Fruit fly (Drosophila melanogaster) whole organism, embryonic: ENCODE results near the gene Ciz1.
A peak's percentile ranks its signal among the peaks of the same experiment; 100 is the strongest.

Source experiments
- Blimp-1 ChIP-seq: fragments of 200-800 bp; sonication (Bioruptor generic); optimal IDR thresholded peaks from 3 replicates; lab custom pipeline; 2018; ENCODE audit warnings: missing biosample characterization, missing genetic modification characterization, mild to moderate bottlenecking, moderate library complexity, missing genetic modification reagents
- CG10147 ChIP-seq: fragments of 200-800 bp; sonication (Bioruptor generic); optimal IDR thresholded peaks from 2 replicates; lab custom pipeline; 2019; ENCODE audit warnings: missing biosample characterization, mild to moderate bottlenecking, missing genetic modification characterization, moderate library complexity
- CG1233 ChIP-seq: fragments of 200-800 bp; sonication (Bioruptor generic); optimal IDR thresholded peaks from 4 replicates; lab custom pipeline; 2018; ENCODE audit warnings: missing biosample characterization, mild to moderate bottlenecking, missing genetic modification characterization
- CG12391 ChIP-seq: fragments of 200-800 bp; sonication (Bioruptor generic); optimal IDR thresholded peaks from 3 replicates; lab custom pipeline; 2018; ENCODE audit warnings: missing biosample characterization, mild to moderate bottlenecking, missing genetic modification characterization, moderate library complexity
- CG13775 ChIP-seq: fragments of 200-800 bp; sonication (Bioruptor generic); optimal IDR thresholded peaks from 3 replicates; lab custom pipeline; 2017; ENCODE audit warnings: missing biosample characterization, mild to moderate bottlenecking, missing genetic modification characterization
- CG15479 ChIP-seq: fragments of 200-800 bp; sonication (Bioruptor generic); optimal IDR thresholded peaks from 3 replicates; lab custom pipeline; 2019; ENCODE audit warnings: missing biosample characterization, mild to moderate bottlenecking, missing genetic modification characterization, moderate library complexity
- CG15514 ChIP-seq: fragments of 200-800 bp; sonication (Bioruptor generic); optimal IDR thresholded peaks from 3 replicates; lab custom pipeline; 2017; ENCODE audit warnings: missing biosample characterization, missing genetic modification characterization, mild to moderate bottlenecking, moderate library complexity, missing genetic modification reagents
- CG17359 ChIP-seq: fragments of 200-800 bp; sonication (Bioruptor generic); optimal IDR thresholded peaks from 3 replicates; lab custom pipeline; 2018; ENCODE audit warnings: missing biosample characterization, mild to moderate bottlenecking, missing genetic modification characterization, moderate library complexity
- CG17802 ChIP-seq: fragments of 200-800 bp; sonication (Bioruptor generic); optimal IDR thresholded peaks from 2 replicates; lab custom pipeline; 2018; ENCODE audit warnings: missing biosample characterization, mild to moderate bottlenecking, missing genetic modification characterization, moderate library complexity
- CG2875 ChIP-seq: fragments of 200-800 bp; sonication (Bioruptor generic); optimal IDR thresholded peaks from 2 replicates; lab custom pipeline; 2017; ENCODE audit warnings: missing biosample characterization, mild to moderate bottlenecking, missing genetic modification characterization, missing genetic modification reagents
- CG3065 ChIP-seq: fragments of 200-800 bp; sonication (Bioruptor generic); optimal IDR thresholded peaks from 2 replicates; lab custom pipeline; 2016; ENCODE audit warnings: missing biosample characterization, missing genetic modification characterization
- CG3407 ChIP-seq: fragments of 200-800 bp; sonication (Bioruptor generic); optimal IDR thresholded peaks from 2 replicates; lab custom pipeline; 2018; ENCODE audit warnings: missing biosample characterization, mild to moderate bottlenecking, missing genetic modification characterization
- CG34224 ChIP-seq: fragments of 200-800 bp; sonication (Bioruptor generic); IDR thresholded peaks from 3 replicates; pipeline ENCODE4 v1.3.6; 2022; ENCODE audit warnings: missing biosample characterization, missing genetic modification characterization; ENCODE audit not compliant: partially characterized antibody
- CG34422 ChIP-seq: fragments of 200-800 bp; sonication (Bioruptor generic); IDR thresholded peaks from 3 replicates; pipeline ENCODE4 v1.3.6; 2022; ENCODE audit warnings: missing biosample characterization, missing genetic modification characterization
- CG43689 ChIP-seq: fragments of 200-800 bp; sonication (Bioruptor generic); IDR thresholded peaks from 2 replicates; pipeline ENCODE4 v1.3.6; 2022; ENCODE audit warnings: missing biosample characterization, missing genetic modification characterization
- CG6175 ChIP-seq: fragments of 200-800 bp; sonication (Bioruptor generic); IDR thresholded peaks from 3 replicates; pipeline ENCODE4 v1.3.6; 2022; ENCODE audit warnings: missing biosample characterization, missing genetic modification characterization
- CG6272 ChIP-seq: fragments of 200-800 bp; sonication (Bioruptor generic); IDR thresholded peaks from 2 replicates; pipeline ENCODE4 v1.3.6; 2022; ENCODE audit warnings: missing biosample characterization, missing genetic modification characterization
- CG6654 ChIP-seq: fragments of 200-800 bp; sonication (Bioruptor generic); optimal IDR thresholded peaks from 2 replicates; lab custom pipeline; 2017; ENCODE audit warnings: missing biosample characterization, mild to moderate bottlenecking, missing genetic modification characterization
- CG9609 ChIP-seq: fragments of 200-800 bp; sonication (Bioruptor generic); optimal IDR thresholded peaks from 3 replicates; lab custom pipeline; 2016; ENCODE audit warnings: missing biosample characterization, missing genetic modification characterization
- D ChIP-seq, 2 experiments: fragments of 200-800 bp in 1 of 2; fragments of >200 bp in 1 of 2; sonication (Bioruptor generic) in 1 of 2; optimal IDR thresholded peaks; 2 replicates in 1 of 2; 3 replicates in 1 of 2; lab custom pipeline; 2017; ENCODE audit warnings: mild to moderate bottlenecking in 1 of 2, missing biosample characterization in 1 of 2, missing genetic modification characterization in 1 of 2, missing genetic modification reagents in 1 of 2
- Doc2 ChIP-seq: fragments of 200-800 bp; sonication (Bioruptor generic); IDR thresholded peaks from 2 replicates; pipeline ENCODE4 v1.3.6; 2022; ENCODE audit warnings: missing biosample characterization, missing genetic modification characterization
- E2f1 ChIP-seq: fragments of 200-800 bp; sonication (Bioruptor generic); IDR thresholded peaks from 2 replicates; pipeline ENCODE4 v1.3.6; 2022; ENCODE audit warnings: missing biosample characterization, missing genetic modification characterization
- H2.0 ChIP-seq: fragments of 200-800 bp; sonication (Bioruptor generic); IDR thresholded peaks from 2 replicates; pipeline ENCODE4 v1.3.6; 2022; ENCODE audit warnings: missing biosample characterization, missing genetic modification characterization
- HHEX ChIP-seq: fragments of 200-800 bp; sonication (Bioruptor generic); optimal IDR thresholded peaks from 3 replicates; lab custom pipeline; 2017; ENCODE audit warnings: missing biosample characterization, mild to moderate bottlenecking, missing genetic modification characterization, missing genetic modification reagents
- HmgD ChIP-seq: fragments of 200-800 bp; sonication (Bioruptor generic); optimal IDR thresholded peaks from 3 replicates; lab custom pipeline; 2016; ENCODE audit warnings: missing biosample characterization, missing genetic modification characterization
- Hmr ChIP-seq: fragments of 200-800 bp; sonication (Bioruptor generic); optimal IDR thresholded peaks from 3 replicates; lab custom pipeline; 2017; ENCODE audit warnings: mild to moderate bottlenecking, missing biosample characterization, missing genetic modification reagents, missing genetic modification characterization
- Hr39 ChIP-seq: fragments of >200 bp; optimal IDR thresholded peaks from 2 replicates; lab custom pipeline; 2017
- Kr ChIP-seq: fragments of 200-800 bp; sonication (Bioruptor generic); optimal IDR thresholded peaks from 2 replicates; lab custom pipeline; 2017; ENCODE audit warnings: missing biosample characterization, mild to moderate bottlenecking, missing genetic modification characterization
- Mad ChIP-seq: fragments of 200-800 bp; sonication (Bioruptor generic); optimal IDR thresholded peaks from 2 replicates; lab custom pipeline; 2016; ENCODE audit warnings: missing biosample characterization, missing genetic modification characterization
- ap ChIP-seq: fragments of 200-800 bp; sonication (Bioruptor generic); IDR thresholded peaks from 2 replicates; pipeline ENCODE4 v1.3.6; 2022; ENCODE audit warnings: missing biosample characterization, missing genetic modification characterization
- ase ChIP-seq: fragments of 200-800 bp; sonication (Bioruptor generic); IDR thresholded peaks from 3 replicates; pipeline ENCODE4 v1.3.6; 2022; ENCODE audit warnings: missing biosample characterization, missing genetic modification characterization
- bbx ChIP-seq: fragments of 200-800 bp; sonication (Bioruptor generic); IDR thresholded peaks from 2 replicates; pipeline ENCODE4 v1.3.6; 2022; ENCODE audit warnings: missing biosample characterization, missing genetic modification characterization; ENCODE audit not compliant: partially characterized antibody
- cwo ChIP-seq: fragments of 200-800 bp; sonication (Bioruptor generic); optimal IDR thresholded peaks from 3 replicates; lab custom pipeline; 2017; ENCODE audit warnings: missing biosample characterization, missing genetic modification characterization, mild to moderate bottlenecking, moderate library complexity, missing genetic modification reagents
- fru ChIP-seq: fragments of >200 bp; optimal IDR thresholded peaks from 2 replicates; lab custom pipeline; 2017
- gsb-n ChIP-seq: fragments of 200-800 bp; sonication (Bioruptor generic); optimal IDR thresholded peaks from 3 replicates; lab custom pipeline; 2018; ENCODE audit warnings: missing biosample characterization, mild to moderate bottlenecking, missing genetic modification characterization
- jing ChIP-seq: fragments of 200-800 bp; sonication (Bioruptor generic); optimal IDR thresholded peaks from 2 replicates; lab custom pipeline; 2018; ENCODE audit warnings: missing biosample characterization, mild to moderate bottlenecking, missing genetic modification characterization
- lmd ChIP-seq: fragments of 200-800 bp; sonication (Bioruptor generic); IDR thresholded peaks from 2 replicates; pipeline ENCODE4 v1.3.6; 2022; ENCODE audit warnings: missing biosample characterization, missing genetic modification characterization
- lov ChIP-seq, 2 experiments: fragments of 200-800 bp in 1 of 2; fragments of >200 bp in 1 of 2; sonication (Bioruptor generic) in 1 of 2; IDR thresholded peaks in 1 of 2; optimal IDR thresholded peaks in 1 of 2; 2 replicates in 1 of 2; 3 replicates in 1 of 2; pipeline versions ENCODE4 v1.3.6 to Lab custom; 2017 to 2022; ENCODE audit warnings: missing biosample characterization in 1 of 2, missing genetic modification characterization in 1 of 2
- nom ChIP-seq: fragments of 200-800 bp; sonication (Bioruptor generic); optimal IDR thresholded peaks from 2 replicates; lab custom pipeline; 2017; ENCODE audit warnings: missing biosample characterization, missing genetic modification characterization, mild to moderate bottlenecking, moderate library complexity, missing genetic modification reagents
- pan ChIP-seq, 4 experiments: fragments of >200 bp in 3 of 4; fragments of 200-800 bp in 1 of 4; sonication (Bioruptor generic) in 1 of 4; optimal IDR thresholded peaks in 3 of 4; IDR thresholded peaks in 1 of 4; 2 replicates each; pipeline versions ENCODE4 v1.3.6 to Lab custom; 2017 to 2022; ENCODE audit warnings: missing biosample characterization in 2 of 4, missing genetic modification characterization in 2 of 4, mixed read lengths in 1 of 4
- pb ChIP-seq: fragments of 200-800 bp; sonication (Bioruptor generic); optimal IDR thresholded peaks from 3 replicates; lab custom pipeline; 2016; ENCODE audit warnings: missing biosample characterization, missing genetic modification characterization
- pho ChIP-seq: fragments of 200-800 bp; sonication (Bioruptor generic); optimal IDR thresholded peaks from 2 replicates; lab custom pipeline; 2016; ENCODE audit warnings: missing biosample characterization, missing genetic modification characterization
- sna ChIP-seq: fragments of 200-800 bp; sonication (Bioruptor generic); IDR thresholded peaks from 2 replicates; pipeline ENCODE4 v1.3.6; 2022; ENCODE audit warnings: missing biosample characterization, missing genetic modification characterization; ENCODE audit not compliant: partially characterized antibody
- sob ChIP-seq: fragments of 200-800 bp; sonication (Bioruptor generic); IDR thresholded peaks from 2 replicates; pipeline ENCODE4 v1.3.6; 2022; ENCODE audit warnings: missing biosample characterization, missing genetic modification characterization
- tap ChIP-seq: fragments of 200-800 bp; optimal IDR thresholded peaks from 3 replicates; lab custom pipeline; 2019; ENCODE audit warnings: missing biosample characterization, mild to moderate bottlenecking, missing genetic modification characterization, moderate library complexity
- tgo ChIP-seq: fragments of 200-800 bp; sonication (Bioruptor generic); IDR thresholded peaks from 3 replicates; pipeline ENCODE4 v1.3.6; 2022; ENCODE audit warnings: missing biosample characterization, missing genetic modification characterization
- trem ChIP-seq: fragments of 200-800 bp; optimal IDR thresholded peaks from 3 replicates; lab custom pipeline; 2019; ENCODE audit warnings: missing biosample characterization, mild to moderate bottlenecking, missing genetic modification characterization, moderate library complexity
- vfl ChIP-seq: fragments of 200-800 bp; sonication (Bioruptor generic); optimal IDR thresholded peaks from 2 replicates; lab custom pipeline; 2016; ENCODE audit warnings: missing biosample characterization, missing genetic modification characterization
- zfh2 ChIP-seq: fragments of 200-800 bp; sonication (Bioruptor generic); optimal IDR thresholded peaks from 2 replicates; lab custom pipeline; 2016; ENCODE audit warnings: missing biosample characterization, missing genetic modification characterization

Gene Ciz1

dm6 chr3L:9847420-9847977 is 16.9 kb upstream of the Ciz1 start (continued):
- TF ChIP-seq lmd (GFP tag; lab: Robert Waterston, UW) (peak; percentile 59; the same call in 1 of the 2 replicates), vfl (no peak), D (optimal IDR thresholded peaks at IDR 0.05; lab: Kevin White, UChicago) (no peak), D (GFP tag; optimal IDR thresholded peaks at IDR 0.05; lab: Kevin White, UChicago) (no peak), CG6272 (GFP tag; lab: Robert Waterston, UW) (no peak), bbx (GFP tag; lab: Robert Waterston, UW) (no peak), ase (peak; percentile 42; the same call in 2 of the 3 replicates), HmgD (GFP tag; lab: Kevin White, UChicago) (no peak), cwo (peak; percentile 55), CG3065 (GFP tag; lab: Kevin White, UChicago) (no peak), CG43689 (GFP tag; lab: Robert Waterston, UW) (no peak), Mad (no peak), H2.0 (GFP tag; lab: Robert Waterston, UW) (0 out of 2 replicates have a peak, but pooled peaks have one; percentile 5), CG10147 (GFP tag; lab: Kevin White, UChicago) (peak; percentile 1), ap (GFP tag; lab: Robert Waterston, UW) (no peak), jing (GFP tag; lab: Kevin White, UChicago) (no peak), CG15514 (peak; percentile 49), CG34422 (GFP tag; lab: Robert Waterston, UW) (no peak), Hmr (GFP tag; lab: Kevin White, UChicago) (peak; percentile 30), zfh2 (peak; percentile 54), sob (GFP tag; lab: Robert Waterston, UW) (peak; percentile 61), E2f1 (GFP tag; lab: Robert Waterston, UW) (no peak), CG3407 (GFP tag; lab: Kevin White, UChicago) (no peak), tap (tag; lab: Kevin White, UChicago) (peak; percentile 57), tgo (GFP tag; lab: Robert Waterston, UW) (peak; percentile 46; the same call in 2 of the 3 replicates), Kr (GFP tag; lab: Kevin White, UChicago) (no peak), CG17359 (peak; percentile 62), HHEX (GFP tag; lab: Kevin White, UChicago) (peak; percentile 23), CG12391 (tag; lab: Kevin White, UChicago) (peak; percentile 19), CG15479 (no peak), pb (peak; percentile 41), CG6175 (GFP tag; lab: Robert Waterston, UW) (no peak), CG9609 (GFP tag; lab: Kevin White, UChicago) (peak; percentile 48), sna (GFP tag; lab: Robert Waterston, UW) (no peak), CG2875 (GFP tag; lab: Kevin White, UChicago) (no peak), pho (GFP tag; lab: Kevin White, UChicago) (peak; percentile 37), pan (optimal IDR thresholded peaks at IDR 0.05; lab: Kevin White, UChicago) (no peak), pan (GFP tag; optimal IDR thresholded peaks at IDR 0.05 in 1 of 2, IDR thresholded peaks at IDR 0.05 in 1 of 2) (peak in 1 of 2 experiments; percentile 68), Doc2 (GFP tag; lab: Robert Waterston, UW) (no peak), lov (optimal IDR thresholded peaks at IDR 0.05; lab: Kevin White, UChicago) (no peak), lov (GFP tag; IDR thresholded peaks at IDR 0.05; lab: Robert Waterston, UW) (no peak), CG13775 (GFP tag; lab: Kevin White, UChicago) (no peak), CG17802 (tag; lab: Kevin White, UChicago) (no peak), Blimp-1 (GFP tag; lab: Kevin White, UChicago) (peak; percentile 34), CG1233 (GFP tag; lab: Kevin White, UChicago) (peak; percentile 29), gsb-n (tag; lab: Kevin White, UChicago) (no peak), fru (no peak), Hr39 (lab: Kevin White, UChicago) (no peak), CG6654 (GFP tag; lab: Kevin White, UChicago) (no peak), nom (GFP tag; lab: Kevin White, UChicago) (no peak), trem (no peak), CG34224 (GFP tag; lab: Robert Waterston, UW) (no peak)
